Worm (Caenorhabditis elegans): ENCODE results near the gene F53C11.9.

The F53C11.9 gene

ce11 chrV:13782190-13782589, 4.4 kb downstream of the F53C11.9 start, which contains the start of gene decr-1.1:
TSS of gene decr-1.1 (plus strand) at chrV:13782399.
- TF ChIP-seq med-1 (GFP tag; optimal IDR thresholded peaks at IDR 0.05; ENCODE audit: insufficient read depth) (no peak), tab-1 (GFP tag; IDR thresholded peaks at IDR 0.05) (no peak), T22C8.4 (GFP tag; IDR thresholded peaks at IDR 0.05) (no peak), flt-1 (GFP tag; IDR thresholded peaks at IDR 0.05) (no peak), klf-2 (GFP tag; conservative IDR thresholded peaks at IDR 0.05) (no peak), ref-1 (GFP tag; conservative IDR thresholded peaks at IDR 0.05) (no peak), cog-1 (tag; optimal IDR thresholded peaks at IDR 0.05) (no peak), ztf-23 (GFP tag; IDR thresholded peaks at IDR 0.05) (no peak), ztf-29 (GFP tag; IDR thresholded peaks at IDR 0.05) (no peak)

- TF ChIP-seq ref-1 (GFP tag; conservative IDR thresholded peaks at IDR 0.05) (no peak), med-1 (GFP tag; optimal IDR thresholded peaks at IDR 0.05; ENCODE audit: insufficient read depth) (no peak), ztf-29 (GFP tag; IDR thresholded peaks at IDR 0.05) (no peak), klf-2 (GFP tag; conservative IDR thresholded peaks at IDR 0.05) (no peak), T22C8.4 (GFP tag; IDR thresholded peaks at IDR 0.05) (no peak), cog-1 (tag; optimal IDR thresholded peaks at IDR 0.05) (no peak), flt-1 (GFP tag; IDR thresholded peaks at IDR 0.05) (no peak), tab-1 (GFP tag; IDR thresholded peaks at IDR 0.05) (no peak), ztf-23 (GFP tag; IDR thresholded peaks at IDR 0.05) (no peak)
Measured at ce11 chrV:13785767-13786166, 8.0 kb downstream of the F53C11.9 start.

ce11 chrV:13787225-13787898, 9.5 kb downstream of the F53C11.9 start, which contains the start of the genes F53C11.4 and F53C11.5:
TSS of gene F53C11.4 (minus strand) at chrV:13787352.
TSS of gene F53C11.5 (plus strand) at chrV:13787549.
- no peak for TF ChIP-seq tab-1 (GFP tag; IDR thresholded peaks at IDR 0.05)
- no peak for TF ChIP-seq cog-1 (tag; optimal IDR thresholded peaks at IDR 0.05)

DNA sequence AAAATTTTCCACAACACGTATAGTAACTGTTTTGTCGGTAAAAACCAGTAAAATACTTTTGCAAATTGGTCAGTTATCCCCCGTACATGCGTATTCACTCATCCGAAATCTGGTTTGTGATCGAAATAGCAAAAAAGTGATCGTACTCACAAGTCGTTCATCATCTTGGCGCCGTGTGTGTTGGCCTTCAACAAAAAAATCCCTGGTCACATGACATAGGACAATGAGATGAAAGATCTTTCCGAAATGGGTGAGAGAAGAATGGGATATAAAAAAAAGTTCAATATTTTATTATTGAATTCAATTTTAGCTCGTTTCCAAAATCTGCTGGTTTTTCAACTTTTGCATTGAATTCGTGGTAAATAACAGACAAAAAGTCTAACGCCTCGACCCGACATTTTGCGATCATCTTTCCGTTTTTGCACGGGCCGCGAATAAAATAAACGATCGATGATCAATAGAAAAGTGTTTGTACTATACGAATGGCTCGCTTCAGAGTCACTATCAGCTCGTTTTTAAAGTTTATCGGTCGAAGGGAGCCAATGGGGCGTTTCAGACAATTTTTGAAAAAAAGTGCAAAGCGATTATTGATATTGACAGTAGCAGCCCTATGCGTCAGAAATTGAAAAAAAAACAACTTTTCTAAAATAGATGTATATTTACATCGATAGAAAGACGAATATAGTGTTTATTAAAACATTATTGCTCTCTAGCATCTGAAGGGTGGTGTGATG, 10.3 kb downstream of the F53C11.9 start:
- TF ChIP-seq flt-1 (GFP tag; IDR thresholded peaks at IDR 0.05): no peak
- no peak for TF ChIP-seq T22C8.4 (GFP tag; IDR thresholded peaks at IDR 0.05)
- TF ChIP-seq ref-1 (GFP tag; conservative IDR thresholded peaks at IDR 0.05): no peak
- no peak for TF ChIP-seq ztf-29 (GFP tag; IDR thresholded peaks at IDR 0.05)
- no peak for TF ChIP-seq ztf-23 (GFP tag; IDR thresholded peaks at IDR 0.05)
- TF ChIP-seq tab-1 (GFP tag; IDR thresholded peaks at IDR 0.05): no peak
- no peak for TF ChIP-seq med-1 (GFP tag; optimal IDR thresholded peaks at IDR 0.05; ENCODE audit: insufficient read depth)
- no peak for TF ChIP-seq cog-1 (tag; optimal IDR thresholded peaks at IDR 0.05)
- TF ChIP-seq klf-2 (GFP tag; conservative IDR thresholded peaks at IDR 0.05): no peak

DNA sequence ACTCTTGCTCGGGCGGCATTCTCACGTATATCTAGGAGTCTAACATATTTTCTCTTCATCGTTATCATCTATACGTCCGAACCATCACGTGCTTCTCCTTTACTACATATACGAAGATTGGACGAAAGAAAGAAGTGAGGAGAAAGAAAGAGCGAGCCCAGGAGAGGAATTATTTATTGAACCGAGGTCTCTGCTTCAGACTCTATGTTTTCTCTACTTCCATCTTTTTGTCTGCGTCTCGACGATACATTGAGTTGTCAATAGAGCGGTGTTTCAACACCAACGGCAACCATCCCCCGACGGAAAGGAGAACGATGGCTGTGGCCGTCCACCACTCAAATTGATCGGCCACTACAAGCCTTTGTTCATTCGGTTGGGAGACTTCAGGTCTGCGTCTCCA, 11.5 kb downstream of the F53C11.9 start:
- TF ChIP-seq cog-1 (tag; optimal IDR thresholded peaks at IDR 0.05): peak; percentile 82
- peak; percentile 73 for TF ChIP-seq flt-1 (GFP tag; IDR thresholded peaks at IDR 0.05)
- TF ChIP-seq ztf-29 (GFP tag; IDR thresholded peaks at IDR 0.05): no peak; the same call in 1 of the 2 replicates
- TF ChIP-seq med-1 (GFP tag; optimal IDR thresholded peaks at IDR 0.05; ENCODE audit: insufficient read depth): no peak
- TF ChIP-seq ztf-23 (GFP tag; IDR thresholded peaks at IDR 0.05): 0 out of 2 replicates have a peak, but pooled peaks have one; percentile 26
- no peak for TF ChIP-seq klf-2 (GFP tag; conservative IDR thresholded peaks at IDR 0.05)
- TF ChIP-seq T22C8.4 (GFP tag; IDR thresholded peaks at IDR 0.05): peak; percentile 55; the same call in 1 of the 2 replicates
- TF ChIP-seq ref-1 (GFP tag; conservative IDR thresholded peaks at IDR 0.05): no peak
- no peak for TF ChIP-seq tab-1 (GFP tag; IDR thresholded peaks at IDR 0.05)

DNA sequence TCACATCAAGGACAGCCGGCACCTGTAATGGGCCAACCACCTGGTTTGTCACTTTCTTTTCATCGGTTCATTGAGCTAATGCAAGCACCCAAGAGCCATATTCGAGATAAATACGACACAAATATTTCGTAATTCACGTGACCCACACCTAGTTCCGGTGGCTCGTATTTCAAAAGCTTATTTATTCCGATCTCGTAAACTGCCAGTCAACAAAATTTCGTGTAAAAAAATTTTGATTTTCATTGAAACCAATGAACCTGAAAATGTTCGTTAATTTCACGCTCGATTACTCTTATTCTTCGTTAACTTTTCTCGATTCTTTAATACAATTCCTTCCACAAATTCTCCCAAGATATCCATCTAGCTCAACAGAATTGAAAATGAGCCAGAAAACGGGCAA, 12.3 kb downstream of the F53C11.9 start:
- no peak for TF ChIP-seq tab-1 (GFP tag; IDR thresholded peaks at IDR 0.05)
- TF ChIP-seq ref-1 (GFP tag; conservative IDR thresholded peaks at IDR 0.05): no peak
- no peak for TF ChIP-seq ztf-23 (GFP tag; IDR thresholded peaks at IDR 0.05)
- no peak for TF ChIP-seq flt-1 (GFP tag; IDR thresholded peaks at IDR 0.05)
- TF ChIP-seq ztf-29 (GFP tag; IDR thresholded peaks at IDR 0.05): no peak
- no peak for TF ChIP-seq cog-1 (tag; optimal IDR thresholded peaks at IDR 0.05)
- no peak for TF ChIP-seq klf-2 (GFP tag; conservative IDR thresholded peaks at IDR 0.05)
- TF ChIP-seq T22C8.4 (GFP tag; IDR thresholded peaks at IDR 0.05): no peak
- TF ChIP-seq med-1 (GFP tag; optimal IDR thresholded peaks at IDR 0.05; ENCODE audit: insufficient read depth): no peak

DNA sequence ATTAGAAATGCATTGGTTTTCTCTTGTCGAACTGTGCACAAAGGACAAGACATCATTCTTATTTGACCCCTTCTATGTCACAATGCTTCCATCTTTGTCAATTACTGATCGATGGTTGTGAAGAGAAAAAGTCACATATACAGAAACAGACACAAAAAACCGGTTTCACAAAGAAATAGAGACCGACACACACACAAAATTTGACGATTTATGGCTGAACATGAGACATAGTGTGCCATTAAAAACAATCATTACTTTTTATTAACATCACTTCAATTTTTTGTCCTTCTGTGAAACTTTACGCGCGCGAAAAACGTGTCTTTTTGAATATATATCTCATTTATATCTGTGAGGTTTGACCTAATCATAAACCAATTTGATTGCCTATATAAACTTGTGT, 12.7 kb downstream of the F53C11.9 start:
- TF ChIP-seq med-1 (GFP tag; optimal IDR thresholded peaks at IDR 0.05; ENCODE audit: insufficient read depth) (no peak), T22C8.4 (GFP tag; IDR thresholded peaks at IDR 0.05) (no peak), ref-1 (GFP tag; conservative IDR thresholded peaks at IDR 0.05) (no peak), ztf-29 (GFP tag; IDR thresholded peaks at IDR 0.05) (no peak), ztf-23 (GFP tag; IDR thresholded peaks at IDR 0.05) (no peak), flt-1 (GFP tag; IDR thresholded peaks at IDR 0.05) (no peak), klf-2 (GFP tag; conservative IDR thresholded peaks at IDR 0.05) (no peak), cog-1 (tag; optimal IDR thresholded peaks at IDR 0.05) (no peak), tab-1 (GFP tag; IDR thresholded peaks at IDR 0.05) (no peak)

- TF ChIP-seq T22C8.4 (GFP tag; IDR thresholded peaks at IDR 0.05) (no peak), med-1 (GFP tag; optimal IDR thresholded peaks at IDR 0.05; ENCODE audit: insufficient read depth) (no peak), tab-1 (GFP tag; IDR thresholded peaks at IDR 0.05) (no peak), ref-1 (GFP tag; conservative IDR thresholded peaks at IDR 0.05) (no peak)
Measured at ce11 chrV:13794046-13794445, 16.2 kb downstream of the F53C11.9 start.

- TF ChIP-seq klf-2 (GFP tag; conservative IDR thresholded peaks at IDR 0.05) (no peak), flt-1 (GFP tag; IDR thresholded peaks at IDR 0.05) (no peak), med-1 (GFP tag; optimal IDR thresholded peaks at IDR 0.05; ENCODE audit: insufficient read depth) (no peak), tab-1 (GFP tag; IDR thresholded peaks at IDR 0.05) (no peak)
Measured at ce11 chrV:13796246-13796776, 18.5 kb downstream of the F53C11.9 start, which contains the start of gene twk-32. TSS of gene twk-32 (plus strand) at chrV:13796641.

Data from whole organism, midembryonic.